Fruit fly (Drosophila melanogaster) whole organism, embryonic: ENCODE measurements around the gene CG10298.

Experiments
- Asciz ChIP-seq: fragments of 200-800 bp; sonication (Bioruptor generic); optimal IDR thresholded peaks from 2 replicates; lab custom pipeline; 2017; ENCODE audit warnings: missing biosample characterization, mild to moderate bottlenecking, missing genetic modification characterization, missing genetic modification reagents
- Blimp-1 ChIP-seq: fragments of 200-800 bp; sonication (Bioruptor generic); optimal IDR thresholded peaks from 3 replicates; lab custom pipeline; 2018; ENCODE audit warnings: missing biosample characterization, missing genetic modification characterization, mild to moderate bottlenecking, moderate library complexity, missing genetic modification reagents
- CG10431 ChIP-seq: fragments of 200-800 bp; sonication (Bioruptor generic); optimal IDR thresholded peaks from 3 replicates; lab custom pipeline; 2018; ENCODE audit warnings: missing biosample characterization, mild to moderate bottlenecking, missing genetic modification characterization
- CG10979 ChIP-seq: fragments of 200-800 bp; sonication (Bioruptor generic); optimal IDR thresholded peaks from 2 replicates; lab custom pipeline; 2018; ENCODE audit warnings: missing biosample characterization, mild to moderate bottlenecking, missing genetic modification characterization, moderate library complexity
- CG11695 ChIP-seq: fragments of 200-800 bp; sonication (Bioruptor generic); IDR thresholded peaks from 3 replicates; pipeline ENCODE4 v1.3.6; 2022; ENCODE audit warnings: missing biosample characterization, missing genetic modification characterization
- CG12071 ChIP-seq: fragments of 200-800 bp; sonication (Bioruptor generic); optimal IDR thresholded peaks from 3 replicates; lab custom pipeline; 2018; ENCODE audit warnings: missing biosample characterization, mild to moderate bottlenecking, missing genetic modification characterization
- CG12104 ChIP-seq: fragments of 200-800 bp; sonication (Bioruptor generic); optimal IDR thresholded peaks from 3 replicates; lab custom pipeline; 2016; ENCODE audit warnings: missing biosample characterization, missing genetic modification characterization
- CG1233 ChIP-seq: fragments of 200-800 bp; sonication (Bioruptor generic); optimal IDR thresholded peaks from 4 replicates; lab custom pipeline; 2018; ENCODE audit warnings: missing biosample characterization, mild to moderate bottlenecking, missing genetic modification characterization
- CG14965 ChIP-seq: fragments of 200-800 bp; sonication (Bioruptor generic); optimal IDR thresholded peaks from 2 replicates; lab custom pipeline; 2016; ENCODE audit warnings: missing biosample characterization, missing genetic modification characterization, borderline replicate concordance
- CG15514 ChIP-seq: fragments of 200-800 bp; sonication (Bioruptor generic); optimal IDR thresholded peaks from 3 replicates; lab custom pipeline; 2017; ENCODE audit warnings: missing biosample characterization, missing genetic modification characterization, mild to moderate bottlenecking, moderate library complexity, missing genetic modification reagents
- CG17385 ChIP-seq: fragments of 200-800 bp; sonication (Bioruptor generic); optimal IDR thresholded peaks from 3 replicates; lab custom pipeline; 2018; ENCODE audit warnings: missing biosample characterization, mild to moderate bottlenecking, missing genetic modification characterization
- CG2712 ChIP-seq: fragments of 200-800 bp; optimal IDR thresholded peaks from 3 replicates; lab custom pipeline; 2019; ENCODE audit warnings: missing biosample characterization, mild to moderate bottlenecking, missing genetic modification characterization, moderate library complexity
- CG31441 ChIP-seq: fragments of 200-800 bp; sonication (Bioruptor generic); IDR thresholded peaks from 2 replicates; pipeline ENCODE4 v1.3.6; 2022; ENCODE audit warnings: missing biosample characterization, missing genetic modification characterization
- CG3163 ChIP-seq: fragments of 200-800 bp; sonication (Bioruptor generic); optimal IDR thresholded peaks from 3 replicates; lab custom pipeline; 2016; ENCODE audit warnings: missing biosample characterization, missing genetic modification characterization
- CG4360 ChIP-seq: fragments of 200-800 bp; sonication (Bioruptor generic); IDR thresholded peaks from 2 replicates; pipeline ENCODE4 v1.3.6; 2022; ENCODE audit warnings: missing biosample characterization, missing genetic modification characterization
- CG43689 ChIP-seq: fragments of 200-800 bp; sonication (Bioruptor generic); IDR thresholded peaks from 2 replicates; pipeline ENCODE4 v1.3.6; 2022; ENCODE audit warnings: missing biosample characterization, missing genetic modification characterization
- CG4617 ChIP-seq: fragments of 200-800 bp; sonication (Bioruptor generic); optimal IDR thresholded peaks from 3 replicates; lab custom pipeline; 2016; ENCODE audit warnings: missing biosample characterization, missing genetic modification characterization, borderline replicate concordance
- CG5180 ChIP-seq: fragments of 200-800 bp; sonication (Bioruptor generic); optimal IDR thresholded peaks from 3 replicates; lab custom pipeline; 2017; ENCODE audit warnings: missing biosample characterization, missing genetic modification characterization, mild to moderate bottlenecking, moderate library complexity, missing genetic modification reagents
- CG6272 ChIP-seq: fragments of 200-800 bp; sonication (Bioruptor generic); IDR thresholded peaks from 2 replicates; pipeline ENCODE4 v1.3.6; 2022; ENCODE audit warnings: missing biosample characterization, missing genetic modification characterization
- CG6791 ChIP-seq: fragments of 200-800 bp; sonication (Bioruptor generic); IDR thresholded peaks from 3 replicates; pipeline ENCODE4 v1.3.6; 2022; ENCODE audit warnings: missing biosample characterization, missing genetic modification characterization; ENCODE audit not compliant: partially characterized antibody
- CG7745 ChIP-seq: fragments of 200-800 bp; sonication (Bioruptor generic); optimal IDR thresholded peaks from 2 replicates; lab custom pipeline; 2018; ENCODE audit warnings: missing biosample characterization, mild to moderate bottlenecking, missing genetic modification characterization, moderate library complexity
- CG8924 ChIP-seq: fragments of 200-800 bp; optimal IDR thresholded peaks from 3 replicates; lab custom pipeline; 2019; ENCODE audit warnings: missing biosample characterization, mild to moderate bottlenecking, missing genetic modification characterization, moderate library complexity
- CG9215 ChIP-seq: fragments of 200-800 bp; sonication (Bioruptor generic); IDR thresholded peaks from 2 replicates; pipeline ENCODE4 v1.3.6; 2022; ENCODE audit warnings: missing biosample characterization, missing genetic modification characterization
- CkIIα-i1 ChIP-seq: fragments of 200-800 bp; sonication (Bioruptor generic); IDR thresholded peaks from 2 replicates; pipeline ENCODE4 v1.3.6; 2022; ENCODE audit warnings: missing biosample characterization, missing genetic modification characterization
- D19B ChIP-seq: fragments of 200-800 bp; sonication (Bioruptor generic); optimal IDR thresholded peaks from 2 replicates; lab custom pipeline; 2017; ENCODE audit warnings: missing biosample characterization, mild to moderate bottlenecking, missing genetic modification characterization
- Dek ChIP-seq: fragments of 200-800 bp; sonication (Bioruptor generic); optimal IDR thresholded peaks from 3 replicates; lab custom pipeline; 2019; ENCODE audit warnings: missing biosample characterization, mild to moderate bottlenecking, missing genetic modification characterization, moderate library complexity
- Dip3 ChIP-seq: fragments of 200-800 bp; sonication (Bioruptor generic); optimal IDR thresholded peaks from 3 replicates; lab custom pipeline; 2016; ENCODE audit warnings: missing biosample characterization, missing genetic modification characterization
- Dll ChIP-seq: fragments of 200-800 bp; sonication (Bioruptor generic); IDR thresholded peaks from 4 replicates; pipeline ENCODE4 v1.3.6; 2022; ENCODE audit warnings: missing biosample characterization, missing genetic modification characterization; ENCODE audit not compliant: partially characterized antibody
- H15 ChIP-seq: fragments of 200-800 bp; sonication (Bioruptor generic); IDR thresholded peaks from 3 replicates; pipeline ENCODE4 v1.3.6; 2022; ENCODE audit warnings: missing biosample characterization, missing genetic modification characterization
- HLH3B ChIP-seq: fragments of 200-800 bp; sonication (Bioruptor generic); IDR thresholded peaks from 2 replicates; pipeline ENCODE4 v1.3.6; 2022; ENCODE audit warnings: missing biosample characterization, missing genetic modification characterization
- Hmx ChIP-seq: fragments of 200-800 bp; sonication (Bioruptor generic); optimal IDR thresholded peaks from 2 replicates; lab custom pipeline; 2016; ENCODE audit warnings: missing biosample characterization, missing genetic modification characterization
- NFAT ChIP-seq: fragments of 200-800 bp; sonication (Bioruptor generic); IDR thresholded peaks from 2 replicates; pipeline ENCODE4 v1.3.6; 2022; ENCODE audit warnings: missing biosample characterization, missing genetic modification characterization
- NK7.1 ChIP-seq: fragments of 200-800 bp; sonication (Bioruptor generic); optimal IDR thresholded peaks from 3 replicates; lab custom pipeline; 2016; ENCODE audit warnings: missing biosample characterization, missing genetic modification characterization
- Scr ChIP-seq: fragments of 200-800 bp; sonication (Bioruptor generic); IDR thresholded peaks from 2 replicates; pipeline ENCODE4 v1.3.6; 2022; ENCODE audit warnings: missing biosample characterization, missing genetic modification characterization; ENCODE audit not compliant: partially characterized antibody
- Xbp1 ChIP-seq: fragments of 200-800 bp; sonication (Bioruptor generic); optimal IDR thresholded peaks from 3 replicates; lab custom pipeline; 2016; ENCODE audit warnings: missing biosample characterization, mild to moderate bottlenecking, missing genetic modification characterization
- ato ChIP-seq: fragments of 200-800 bp; sonication (Bioruptor generic); IDR thresholded peaks from 2 replicates; pipeline ENCODE4 v1.3.6; 2022; ENCODE audit warnings: missing biosample characterization, missing genetic modification characterization; ENCODE audit not compliant: partially characterized antibody
- dati ChIP-seq: fragments of 200-800 bp; sonication (Bioruptor generic); IDR thresholded peaks from 2 replicates; pipeline ENCODE4 v1.3.6; 2022; ENCODE audit warnings: missing biosample characterization, missing genetic modification characterization
- gcm2 ChIP-seq: fragments of 200-800 bp; sonication (Bioruptor generic); optimal IDR thresholded peaks from 2 replicates; lab custom pipeline; 2016; ENCODE audit warnings: missing biosample characterization, missing genetic modification characterization
- hkb ChIP-seq, 2 experiments: fragments of 200-800 bp in 1 of 2; fragments of >200 bp in 1 of 2; sonication (Bioruptor generic) in 1 of 2; IDR thresholded peaks in 1 of 2; optimal IDR thresholded peaks in 1 of 2; 2 replicates each; pipeline versions ENCODE4 v1.3.6 to Lab custom; 2017 to 2022; ENCODE audit warnings: missing biosample characterization in 1 of 2, missing genetic modification characterization in 1 of 2
- hth ChIP-seq: fragments of >200 bp; optimal IDR thresholded peaks from 2 replicates; lab custom pipeline; 2017; ENCODE audit warnings: inconsistent platforms
- jing ChIP-seq: fragments of 200-800 bp; sonication (Bioruptor generic); optimal IDR thresholded peaks from 2 replicates; lab custom pipeline; 2018; ENCODE audit warnings: missing biosample characterization, mild to moderate bottlenecking, missing genetic modification characterization
- klu ChIP-seq: fragments of 200-800 bp; sonication (Bioruptor generic); IDR thresholded peaks from 2 replicates; pipeline ENCODE4 v1.3.6; 2022; ENCODE audit warnings: missing biosample characterization, missing genetic modification characterization
- pros ChIP-seq: fragments of 200-800 bp; sonication (Bioruptor generic); optimal IDR thresholded peaks from 3 replicates; lab custom pipeline; 2019; ENCODE audit warnings: missing biosample characterization, mild to moderate bottlenecking, missing genetic modification characterization, moderate library complexity
- slou ChIP-seq: fragments of 200-800 bp; sonication (Bioruptor generic); optimal IDR thresholded peaks from 3 replicates; lab custom pipeline; 2016; ENCODE audit warnings: missing biosample characterization, missing genetic modification characterization
- stwl ChIP-seq: fragments of 200-800 bp; sonication (Bioruptor generic); optimal IDR thresholded peaks from 3 replicates; lab custom pipeline; 2018; ENCODE audit warnings: missing biosample characterization, mild to moderate bottlenecking, missing genetic modification characterization, moderate library complexity
- tap ChIP-seq: fragments of 200-800 bp; optimal IDR thresholded peaks from 3 replicates; lab custom pipeline; 2019; ENCODE audit warnings: missing biosample characterization, mild to moderate bottlenecking, missing genetic modification characterization, moderate library complexity
- trh ChIP-seq: fragments of 200-800 bp; sonication (Bioruptor generic); optimal IDR thresholded peaks from 2 replicates; lab custom pipeline; 2016; ENCODE audit warnings: missing biosample characterization, missing genetic modification characterization
- vvl ChIP-seq: fragments of 200-800 bp; sonication (Bioruptor generic); IDR thresholded peaks from 2 replicates; pipeline ENCODE4 v1.3.6; 2022; ENCODE audit warnings: missing biosample characterization, missing genetic modification characterization

Gene CG10298

dm6 chr3R:6373512-6374306 lies 30.9 kb downstream of the CG10298 start (continued):
- TF ChIP-seq gcm2 (GFP tag; lab: Kevin White, UChicago) (peak; percentile 21), CG3163 (GFP tag; lab: Kevin White, UChicago) (no peak), CG1233 (GFP tag; lab: Kevin White, UChicago) (peak; percentile 61), Dll (GFP tag; lab: Robert Waterston, UW) (peak; percentile 61; the same call in 3 of the 4 replicates), jing (GFP tag; lab: Kevin White, UChicago) (no peak), CG4360 (GFP tag; lab: Robert Waterston, UW) (no peak), CG12071 (GFP tag; lab: Kevin White, UChicago) (no peak), tap (tag; lab: Kevin White, UChicago) (no peak), CG9215 (GFP tag; lab: Robert Waterston, UW) (no peak), Dek (tag; lab: Kevin White, UChicago) (no peak), Hmx (GFP tag; lab: Kevin White, UChicago) (peak; percentile 48), hkb (optimal IDR thresholded peaks at IDR 0.05; lab: Kevin White, UChicago) (no peak), hkb (GFP tag; IDR thresholded peaks at IDR 0.05; lab: Robert Waterston, UW) (peak; percentile 62), stwl (tag; lab: Kevin White, UChicago) (peak; percentile 22), trh (GFP tag; lab: Kevin White, UChicago) (peak; percentile 56), CG4617 (peak; percentile 19), pros (GFP tag; lab: Kevin White, UChicago) (no peak), CG43689 (GFP tag; lab: Robert Waterston, UW) (no peak), Blimp-1 (GFP tag; lab: Kevin White, UChicago) (peak; percentile 52), CG6791 (GFP tag; lab: Robert Waterston, UW) (no peak), CG17385 (peak; percentile 44), CG5180 (GFP tag; lab: Kevin White, UChicago) (no peak), CG31441 (peak; percentile 27; the same call in 1 of the 2 replicates), Scr (GFP tag; lab: Robert Waterston, UW) (peak; percentile 45), CG10431 (no peak), vvl (GFP tag; lab: Robert Waterston, UW) (peak; percentile 59; the same call in 1 of the 2 replicates), CG6272 (GFP tag; lab: Robert Waterston, UW) (no peak), ato (GFP tag; lab: Robert Waterston, UW) (no peak), NK7.1 (GFP tag; lab: Kevin White, UChicago) (no peak), HLH3B (GFP tag; lab: Robert Waterston, UW) (no peak; the same call in 1 of the 2 replicates), CG7745 (tag; lab: Kevin White, UChicago) (no peak), CG12104 (GFP tag; lab: Kevin White, UChicago) (no peak), CG2712 (tag; lab: Kevin White, UChicago) (peak; percentile 23), H15 (GFP tag; lab: Robert Waterston, UW) (no peak), klu (no peak), CkIIα-i1 (GFP tag; lab: Robert Waterston, UW) (no peak), slou (GFP tag; lab: Kevin White, UChicago) (no peak), CG10979 (tag; lab: Kevin White, UChicago) (peak; percentile 3), Xbp1 (peak; percentile 30), NFAT (GFP tag; lab: Robert Waterston, UW) (no peak; the same call in 1 of the 2 replicates), D19B (no peak), CG11695 (GFP tag; lab: Robert Waterston, UW) (0 out of 3 replicates have a peak, but pooled peaks have one; percentile 28), CG14965 (no peak), CG8924 (tag; lab: Kevin White, UChicago) (peak; percentile 65), Asciz (GFP tag; lab: Kevin White, UChicago) (peak; percentile 72), CG15514 (GFP tag; lab: Kevin White, UChicago) (peak; percentile 84), dati (GFP tag; lab: Robert Waterston, UW) (no peak), Dip3 (GFP tag; lab: Kevin White, UChicago) (no peak), hth (lab: Kevin White, UChicago) (no peak)
